Fruit fly (Drosophila melanogaster) whole organism, embryonic: ENCODE measurements around the gene CG17906.

Experiments
- Atf3 ChIP-seq: fragments of 200-800 bp; sonication (Bioruptor generic); optimal IDR thresholded peaks from 3 replicates; lab custom pipeline; 2016; ENCODE audit warnings: missing biosample characterization, missing genetic modification characterization
- Bdp1 ChIP-seq: fragments of 200-800 bp; sonication (Bioruptor generic); optimal IDR thresholded peaks from 3 replicates; lab custom pipeline; 2016; ENCODE audit warnings: missing biosample characterization, missing genetic modification characterization
- C15 ChIP-seq: fragments of 200-800 bp; sonication (Bioruptor generic); IDR thresholded peaks from 3 replicates; pipeline ENCODE4 v1.3.6; 2022; ENCODE audit warnings: missing biosample characterization, missing genetic modification characterization
- CG10543 ChIP-seq: fragments of 200-800 bp; sonication (Bioruptor generic); optimal IDR thresholded peaks from 3 replicates; lab custom pipeline; 2017; ENCODE audit warnings: missing biosample characterization, mild to moderate bottlenecking, missing genetic modification characterization, moderate library complexity
- CG14965 ChIP-seq: fragments of 200-800 bp; sonication (Bioruptor generic); optimal IDR thresholded peaks from 2 replicates; lab custom pipeline; 2016; ENCODE audit warnings: missing biosample characterization, missing genetic modification characterization, borderline replicate concordance
- CG15011 ChIP-seq: fragments of 200-800 bp; sonication (Bioruptor generic); optimal IDR thresholded peaks from 3 replicates; lab custom pipeline; 2018; ENCODE audit warnings: missing biosample characterization, mild to moderate bottlenecking, missing genetic modification characterization
- CG1529 ChIP-seq: fragments of 200-800 bp; sonication (Bioruptor generic); optimal IDR thresholded peaks from 3 replicates; lab custom pipeline; 2018; ENCODE audit warnings: missing biosample characterization, missing genetic modification characterization
- CG17328 ChIP-seq: fragments of 200-800 bp; sonication (Bioruptor generic); IDR thresholded peaks from 2 replicates; pipeline ENCODE4 v1.3.6; 2022; ENCODE audit warnings: missing biosample characterization, missing genetic modification characterization
- CG18599 ChIP-seq: fragments of 200-800 bp; sonication (Bioruptor generic); optimal IDR thresholded peaks from 3 replicates; lab custom pipeline; 2017; ENCODE audit warnings: missing biosample characterization, missing genetic modification characterization, mild to moderate bottlenecking, moderate library complexity, missing genetic modification reagents
- CG3163 ChIP-seq: fragments of 200-800 bp; sonication (Bioruptor generic); optimal IDR thresholded peaks from 3 replicates; lab custom pipeline; 2016; ENCODE audit warnings: missing biosample characterization, missing genetic modification characterization
- CG3407 ChIP-seq: fragments of 200-800 bp; sonication (Bioruptor generic); optimal IDR thresholded peaks from 2 replicates; lab custom pipeline; 2018; ENCODE audit warnings: missing biosample characterization, mild to moderate bottlenecking, missing genetic modification characterization
- CG43689 ChIP-seq: fragments of 200-800 bp; sonication (Bioruptor generic); IDR thresholded peaks from 2 replicates; pipeline ENCODE4 v1.3.6; 2022; ENCODE audit warnings: missing biosample characterization, missing genetic modification characterization
- CG4404 ChIP-seq: fragments of 200-800 bp; sonication (Bioruptor generic); IDR thresholded peaks from 2 replicates; pipeline ENCODE4 v1.3.6; 2022; ENCODE audit warnings: missing biosample characterization, missing genetic modification characterization
- CG4707 ChIP-seq: fragments of 200-800 bp; sonication (Bioruptor generic); optimal IDR thresholded peaks from 2 replicates; lab custom pipeline; 2018; ENCODE audit warnings: missing biosample characterization, mild to moderate bottlenecking, missing genetic modification characterization, moderate library complexity
- CG6689 ChIP-seq: fragments of 200-800 bp; sonication (Bioruptor generic); IDR thresholded peaks from 2 replicates; pipeline ENCODE4 v1.3.6; 2022; ENCODE audit warnings: missing biosample characterization, missing genetic modification characterization
- CG7839 ChIP-seq: fragments of 200-800 bp; sonication (Bioruptor generic); optimal IDR thresholded peaks from 3 replicates; lab custom pipeline; 2018; ENCODE audit warnings: missing biosample characterization, mild to moderate bottlenecking, missing genetic modification characterization, moderate library complexity
- CG9727 ChIP-seq: fragments of 200-800 bp; sonication (Bioruptor generic); optimal IDR thresholded peaks from 3 replicates; lab custom pipeline; 2017; ENCODE audit warnings: missing biosample characterization, mild to moderate bottlenecking, missing genetic modification characterization
- CG9817 ChIP-seq: fragments of 200-800 bp; sonication (Bioruptor generic); optimal IDR thresholded peaks from 2 replicates; lab custom pipeline; 2018; ENCODE audit warnings: missing biosample characterization, mild to moderate bottlenecking, missing genetic modification characterization, moderate library complexity
- Camta ChIP-seq: fragments of 200-800 bp; sonication (Bioruptor generic); optimal IDR thresholded peaks from 2 replicates; lab custom pipeline; 2016; ENCODE audit warnings: missing biosample characterization, missing genetic modification characterization
- Chrac-16 ChIP-seq: fragments of 200-800 bp; sonication (Bioruptor generic); optimal IDR thresholded peaks from 3 replicates; lab custom pipeline; 2016; ENCODE audit warnings: missing biosample characterization, missing genetic modification characterization
- Dek ChIP-seq: fragments of 200-800 bp; sonication (Bioruptor generic); optimal IDR thresholded peaks from 3 replicates; lab custom pipeline; 2019; ENCODE audit warnings: missing biosample characterization, mild to moderate bottlenecking, missing genetic modification characterization, moderate library complexity
- Fer3 ChIP-seq: fragments of 200-800 bp; sonication (Bioruptor generic); optimal IDR thresholded peaks from 2 replicates; lab custom pipeline; 2018; ENCODE audit warnings: missing biosample characterization, mild to moderate bottlenecking, missing genetic modification characterization, moderate library complexity
- HmgD ChIP-seq: fragments of 200-800 bp; sonication (Bioruptor generic); optimal IDR thresholded peaks from 3 replicates; lab custom pipeline; 2016; ENCODE audit warnings: missing biosample characterization, missing genetic modification characterization
- Max ChIP-seq: fragments of 200-800 bp; sonication (Bioruptor generic); optimal IDR thresholded peaks from 2 replicates; lab custom pipeline; 2016; ENCODE audit warnings: missing biosample characterization, mild to moderate bottlenecking, missing genetic modification characterization
- Meics ChIP-seq: fragments of 200-800 bp; sonication (Bioruptor generic); optimal IDR thresholded peaks from 2 replicates; lab custom pipeline; 2017; ENCODE audit warnings: missing biosample characterization, mild to moderate bottlenecking, missing genetic modification characterization
- Oli ChIP-seq: fragments of 200-800 bp; sonication (Bioruptor generic); optimal IDR thresholded peaks from 2 replicates; lab custom pipeline; 2018; ENCODE audit warnings: missing biosample characterization, mild to moderate bottlenecking, missing genetic modification characterization, moderate library complexity
- Optix ChIP-seq: fragments of 200-800 bp; sonication (Bioruptor generic); IDR thresholded peaks from 3 replicates; pipeline ENCODE4 v1.3.6; 2022; ENCODE audit warnings: missing biosample characterization, missing genetic modification characterization
- Rfx ChIP-seq: fragments of 200-800 bp; sonication (Bioruptor generic); IDR thresholded peaks from 2 replicates; pipeline ENCODE4 v1.3.6; 2022; ENCODE audit warnings: missing biosample characterization, missing genetic modification characterization
- amos ChIP-seq: fragments of 200-800 bp; sonication (Bioruptor generic); IDR thresholded peaks from 2 replicates; pipeline ENCODE4 v1.3.6; 2022; ENCODE audit warnings: missing biosample characterization, missing genetic modification characterization; ENCODE audit not compliant: partially characterized antibody
- bbx ChIP-seq: fragments of 200-800 bp; sonication (Bioruptor generic); IDR thresholded peaks from 2 replicates; pipeline ENCODE4 v1.3.6; 2022; ENCODE audit warnings: missing biosample characterization, missing genetic modification characterization; ENCODE audit not compliant: partially characterized antibody
- bsh ChIP-seq, 2 experiments: fragments of 200-800 bp; sonication (Bioruptor generic); optimal IDR thresholded peaks; 2 replicates each; lab custom pipeline; 2017 to 2018; ENCODE audit warnings: mild to moderate bottlenecking in 2 of 2, missing biosample characterization in 2 of 2, missing genetic modification characterization in 2 of 2, moderate library complexity in 1 of 2
- cas ChIP-seq: fragments of 200-800 bp; sonication (Bioruptor generic); IDR thresholded peaks from 2 replicates; pipeline ENCODE4 v1.3.6; 2022; ENCODE audit warnings: missing biosample characterization, missing genetic modification characterization
- caup ChIP-seq: fragments of 200-800 bp; sonication (Bioruptor generic); optimal IDR thresholded peaks from 3 replicates; lab custom pipeline; 2017; ENCODE audit warnings: missing biosample characterization, mild to moderate bottlenecking, missing genetic modification characterization, moderate library complexity; ENCODE audit not compliant: severe bottlenecking
- danr ChIP-seq: fragments of 200-800 bp; sonication (Bioruptor generic); IDR thresholded peaks from 2 replicates; pipeline ENCODE4 v1.3.6; 2022; ENCODE audit warnings: missing biosample characterization, missing genetic modification characterization
- dmrt99B ChIP-seq: fragments of 200-800 bp; sonication (Bioruptor generic); optimal IDR thresholded peaks from 2 replicates; lab custom pipeline; 2018; ENCODE audit warnings: missing biosample characterization, mild to moderate bottlenecking, missing genetic modification characterization, moderate library complexity
- fru ChIP-seq: fragments of >200 bp; optimal IDR thresholded peaks from 2 replicates; lab custom pipeline; 2017
- gt ChIP-seq: fragments of 200-800 bp; sonication (Bioruptor generic); IDR thresholded peaks from 2 replicates; pipeline ENCODE4 v1.3.6; 2022; ENCODE audit warnings: missing biosample characterization, missing genetic modification characterization
- hkb ChIP-seq, 2 experiments: fragments of 200-800 bp in 1 of 2; fragments of >200 bp in 1 of 2; sonication (Bioruptor generic) in 1 of 2; IDR thresholded peaks in 1 of 2; optimal IDR thresholded peaks in 1 of 2; 2 replicates each; pipeline versions ENCODE4 v1.3.6 to Lab custom; 2017 to 2022; ENCODE audit warnings: missing biosample characterization in 1 of 2, missing genetic modification characterization in 1 of 2
- ind ChIP-seq: fragments of 200-800 bp; sonication (Bioruptor generic); optimal IDR thresholded peaks from 3 replicates; lab custom pipeline; 2016; ENCODE audit warnings: missing biosample characterization, missing genetic modification characterization
- insv ChIP-seq, 2 experiments: fragments of 200-800 bp; sonication (Bioruptor generic); optimal IDR thresholded peaks; 3 replicates each; lab custom pipeline; 2016 to 2018; ENCODE audit warnings: missing biosample characterization in 2 of 2, missing genetic modification characterization in 2 of 2
- klu ChIP-seq: fragments of 200-800 bp; sonication (Bioruptor generic); IDR thresholded peaks from 2 replicates; pipeline ENCODE4 v1.3.6; 2022; ENCODE audit warnings: missing biosample characterization, missing genetic modification characterization
- lab ChIP-seq: fragments of 200-800 bp; sonication (Bioruptor generic); optimal IDR thresholded peaks from 3 replicates; lab custom pipeline; 2017; ENCODE audit warnings: missing biosample characterization, missing genetic modification characterization, mild to moderate bottlenecking, moderate library complexity, missing genetic modification reagents
- nerfin-2 ChIP-seq: fragments of 200-800 bp; sonication (Bioruptor generic); IDR thresholded peaks from 2 replicates; pipeline ENCODE4 v1.3.6; 2022; ENCODE audit warnings: missing biosample characterization, missing genetic modification characterization; ENCODE audit not compliant: partially characterized antibody
- pan ChIP-seq, 4 experiments: fragments of >200 bp in 3 of 4; fragments of 200-800 bp in 1 of 4; sonication (Bioruptor generic) in 1 of 4; optimal IDR thresholded peaks in 3 of 4; IDR thresholded peaks in 1 of 4; 2 replicates each; pipeline versions ENCODE4 v1.3.6 to Lab custom; 2017 to 2022; ENCODE audit warnings: missing biosample characterization in 2 of 4, missing genetic modification characterization in 2 of 4, mixed read lengths in 1 of 4
- sug ChIP-seq: fragments of 200-800 bp; optimal IDR thresholded peaks from 2 replicates; lab custom pipeline; 2019; ENCODE audit warnings: missing biosample characterization, mild to moderate bottlenecking, missing genetic modification characterization, moderate library complexity
- tna ChIP-seq: fragments of 200-800 bp; sonication (Bioruptor generic); IDR thresholded peaks from 2 replicates; pipeline ENCODE4 v1.3.6; 2022; ENCODE audit warnings: missing biosample characterization, missing genetic modification characterization; ENCODE audit not compliant: partially characterized antibody
- trh ChIP-seq: fragments of 200-800 bp; sonication (Bioruptor generic); optimal IDR thresholded peaks from 2 replicates; lab custom pipeline; 2016; ENCODE audit warnings: missing biosample characterization, missing genetic modification characterization
- z ChIP-seq: fragments of 200-800 bp; sonication (Bioruptor generic); IDR thresholded peaks from 3 replicates; pipeline ENCODE4 v1.3.6; 2022; ENCODE audit warnings: missing biosample characterization, missing genetic modification characterization

Gene CG17906

DNA sequence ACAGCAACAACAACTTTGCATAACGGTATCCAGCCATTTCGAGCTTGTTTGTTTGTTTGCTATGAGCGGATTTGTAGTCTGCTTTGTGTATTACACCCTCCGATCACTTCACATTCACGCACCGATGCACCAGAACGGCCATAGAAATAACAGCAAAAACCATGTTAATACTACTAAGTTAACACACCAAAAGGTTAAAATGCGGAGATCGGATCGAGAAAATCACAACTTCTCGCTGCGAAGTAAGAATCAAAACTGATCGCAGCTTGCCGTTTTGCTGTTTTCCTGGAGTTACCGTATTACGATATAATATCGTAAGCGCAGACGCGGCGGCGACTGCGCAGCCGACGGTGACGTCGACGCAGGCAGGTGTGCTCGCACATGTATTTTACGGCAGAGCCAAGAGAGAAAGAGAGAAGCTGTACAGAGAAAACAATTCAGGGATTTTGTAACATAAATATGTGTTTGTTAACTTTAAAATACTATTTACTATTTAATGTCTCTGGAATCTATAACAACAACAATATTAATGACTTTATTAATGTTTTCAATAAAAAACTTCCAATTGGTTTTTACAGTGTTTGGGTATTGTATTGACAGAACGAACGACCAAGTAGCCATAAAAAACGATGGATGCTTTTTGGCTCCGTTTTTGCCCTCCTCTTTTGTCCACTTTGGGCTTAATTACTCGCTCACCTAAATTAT, 9.4 kb upstream of the CG17906 start, which contains the start of gene CG13101 (continued):
- TF ChIP-seq sug (peak; percentile 72), CG1529 (GFP tag; lab: Kevin White, UChicago) (peak; percentile 81), bbx (no peak), CG17328 (GFP tag; lab: Robert Waterston, UW) (peak; percentile 96), Meics (GFP tag; lab: Kevin White, UChicago) (peak; percentile 93), CG9817 (tag; lab: Kevin White, UChicago) (peak; percentile 82), HmgD (no peak), Max (GFP tag; lab: Kevin White, UChicago) (peak; percentile 85), klu (GFP tag; lab: Robert Waterston, UW) (peak; percentile 93), CG14965 (no peak), insv (GFP tag; optimal IDR thresholded peaks at IDR 0.05; lab: Kevin White, UChicago) (peak in 1 of 2 experiments; percentile 27), Optix (GFP tag; lab: Robert Waterston, UW) (no peak), Fer3 (tag; lab: Kevin White, UChicago) (peak; percentile 94), CG4404 (GFP tag; lab: Robert Waterston, UW) (peak; percentile 84), CG4707 (peak; percentile 57), CG10543 (GFP tag; lab: Kevin White, UChicago) (peak; percentile 39), z (GFP tag; lab: Robert Waterston, UW) (peak; percentile 70; the same call in 2 of the 3 replicates), CG3163 (GFP tag; lab: Kevin White, UChicago) (peak; percentile 69), bsh (GFP tag; optimal IDR thresholded peaks at IDR 0.05; lab: Kevin White, UChicago) (peak; percentile 81 to 96), pan (optimal IDR thresholded peaks at IDR 0.05; lab: Kevin White, UChicago) (no peak), pan (GFP tag; optimal IDR thresholded peaks at IDR 0.05 in 1 of 2, IDR thresholded peaks at IDR 0.05 in 1 of 2) (peak in 1 of 2 experiments; percentile 98), Chrac-16 (peak; percentile 89), Bdp1 (GFP tag; lab: Kevin White, UChicago) (peak; percentile 77), CG9727 (GFP tag; lab: Kevin White, UChicago) (peak; percentile 95), CG7839 (tag; lab: Kevin White, UChicago) (peak; percentile 95), tna (no peak), fru (lab: Kevin White, UChicago) (no peak), CG6689 (GFP tag; lab: Robert Waterston, UW) (peak; percentile 94), Camta (GFP tag; lab: Kevin White, UChicago) (peak; percentile 86), hkb (optimal IDR thresholded peaks at IDR 0.05; lab: Kevin White, UChicago) (no peak), hkb (GFP tag; IDR thresholded peaks at IDR 0.05; lab: Robert Waterston, UW) (peak; percentile 95), CG43689 (peak; percentile 83), Rfx (GFP tag; lab: Robert Waterston, UW) (peak; percentile 96), gt (GFP tag; lab: Robert Waterston, UW) (peak; percentile 69), CG18599 (GFP tag; lab: Kevin White, UChicago) (peak; percentile 93), cas (GFP tag; lab: Robert Waterston, UW) (peak; percentile 80), Dek (tag; lab: Kevin White, UChicago) (peak; percentile 91), Oli (tag; lab: Kevin White, UChicago) (peak; percentile 92), dmrt99B (tag; lab: Kevin White, UChicago) (peak; percentile 92), amos (GFP tag; lab: Robert Waterston, UW) (no peak), C15 (GFP tag; lab: Robert Waterston, UW) (peak; percentile 84), Atf3 (GFP tag; lab: Kevin White, UChicago) (peak; percentile 79), lab (GFP tag; lab: Kevin White, UChicago) (peak; percentile 96), trh (peak; percentile 60), danr (peak; percentile 85), CG15011 (GFP tag; lab: Kevin White, UChicago) (peak; percentile 82), caup (peak; percentile 89), ind (peak; percentile 90), CG3407 (GFP tag; lab: Kevin White, UChicago) (peak; percentile 87), nerfin-2 (no peak)
